Fruit fly (Drosophila melanogaster) whole organism, embryonic: ENCODE results near the gene Alms1a.

Experiments used
- Abd-B ChIP-seq: fragments of 200-800 bp; sonication (Bioruptor generic); optimal IDR thresholded peaks from 2 replicates; lab custom pipeline; 2018; ENCODE audit warnings: missing biosample characterization, mild to moderate bottlenecking, missing genetic modification characterization, moderate library complexity
- B-H1 ChIP-seq: fragments of 200-800 bp; sonication (Bioruptor generic); IDR thresholded peaks from 3 replicates; pipeline ENCODE4 v1.3.6; 2022; ENCODE audit warnings: missing biosample characterization, missing genetic modification characterization
- CG10147 ChIP-seq: fragments of 200-800 bp; sonication (Bioruptor generic); optimal IDR thresholded peaks from 2 replicates; lab custom pipeline; 2019; ENCODE audit warnings: missing biosample characterization, mild to moderate bottlenecking, missing genetic modification characterization, moderate library complexity
- CG10209 ChIP-seq: fragments of 200-800 bp; sonication (Bioruptor generic); optimal IDR thresholded peaks from 3 replicates; lab custom pipeline; 2017; ENCODE audit warnings: missing biosample characterization, mild to moderate bottlenecking, missing genetic modification characterization, missing genetic modification reagents
- CG10565 ChIP-seq: fragments of 200-800 bp; sonication (Bioruptor generic); optimal IDR thresholded peaks from 3 replicates; lab custom pipeline; 2016; ENCODE audit warnings: missing biosample characterization, mild to moderate bottlenecking, missing genetic modification characterization
- CG11398 ChIP-seq: fragments of 200-800 bp; sonication (Bioruptor generic); optimal IDR thresholded peaks from 2 replicates; lab custom pipeline; 2016; ENCODE audit warnings: missing biosample characterization, missing genetic modification characterization
- CG12236 ChIP-seq: fragments of 200-800 bp; sonication (Bioruptor generic); optimal IDR thresholded peaks from 2 replicates; lab custom pipeline; 2016; ENCODE audit warnings: missing biosample characterization, missing genetic modification characterization
- CG12391 ChIP-seq: fragments of 200-800 bp; sonication (Bioruptor generic); optimal IDR thresholded peaks from 3 replicates; lab custom pipeline; 2018; ENCODE audit warnings: missing biosample characterization, mild to moderate bottlenecking, missing genetic modification characterization, moderate library complexity
- CG13123 ChIP-seq: fragments of 200-800 bp; sonication (Bioruptor generic); optimal IDR thresholded peaks from 2 replicates; lab custom pipeline; 2016; ENCODE audit warnings: missing biosample characterization, missing genetic modification characterization
- CG13624 ChIP-seq: fragments of 200-800 bp; sonication (Bioruptor generic); optimal IDR thresholded peaks from 2 replicates; lab custom pipeline; 2016; ENCODE audit warnings: missing biosample characterization, missing genetic modification characterization
- CG14014 ChIP-seq: fragments of 200-800 bp; sonication (Bioruptor generic); IDR thresholded peaks from 2 replicates; pipeline ENCODE4 v1.3.6; 2022; ENCODE audit warnings: missing biosample characterization, missing genetic modification characterization
- CG17328 ChIP-seq: fragments of 200-800 bp; sonication (Bioruptor generic); IDR thresholded peaks from 2 replicates; pipeline ENCODE4 v1.3.6; 2022; ENCODE audit warnings: missing biosample characterization, missing genetic modification characterization
- CG17612 ChIP-seq: fragments of 200-800 bp; sonication (Bioruptor generic); IDR thresholded peaks from 2 replicates; pipeline ENCODE4 v1.3.6; 2022; ENCODE audit warnings: missing biosample characterization, missing genetic modification characterization
- CG1832 ChIP-seq: fragments of 200-800 bp; sonication (Bioruptor generic); optimal IDR thresholded peaks from 2 replicates; lab custom pipeline; 2017; ENCODE audit warnings: missing biosample characterization, mild to moderate bottlenecking, missing genetic modification characterization, inconsistent platforms
- CG2875 ChIP-seq: fragments of 200-800 bp; sonication (Bioruptor generic); optimal IDR thresholded peaks from 2 replicates; lab custom pipeline; 2017; ENCODE audit warnings: missing biosample characterization, mild to moderate bottlenecking, missing genetic modification characterization, missing genetic modification reagents
- CG30403 ChIP-seq: fragments of 200-800 bp; sonication (Bioruptor generic); optimal IDR thresholded peaks from 3 replicates; lab custom pipeline; 2016; ENCODE audit warnings: missing biosample characterization, missing genetic modification characterization
- CG31224 ChIP-seq: fragments of 200-800 bp; sonication (Bioruptor generic); IDR thresholded peaks from 2 replicates; pipeline ENCODE4 v1.3.6; 2022; ENCODE audit warnings: missing biosample characterization, missing genetic modification characterization
- CG3995 ChIP-seq: fragments of 200-800 bp; sonication (Bioruptor generic); optimal IDR thresholded peaks from 3 replicates; lab custom pipeline; 2016; ENCODE audit warnings: missing biosample characterization, missing genetic modification characterization
- CG5953 ChIP-seq: fragments of 200-800 bp; sonication (Bioruptor generic); IDR thresholded peaks from 2 replicates; pipeline ENCODE4 v1.3.6; 2022; ENCODE audit warnings: missing biosample characterization, missing genetic modification characterization
- CG6272 ChIP-seq: fragments of 200-800 bp; sonication (Bioruptor generic); IDR thresholded peaks from 2 replicates; pipeline ENCODE4 v1.3.6; 2022; ENCODE audit warnings: missing biosample characterization, missing genetic modification characterization
- CG7271 ChIP-seq: fragments of 200-800 bp; sonication (Bioruptor generic); optimal IDR thresholded peaks from 2 replicates; lab custom pipeline; 2018; ENCODE audit warnings: missing biosample characterization, mild to moderate bottlenecking, missing genetic modification characterization, moderate library complexity
- CG7987 ChIP-seq: fragments of 200-800 bp; sonication (Bioruptor generic); optimal IDR thresholded peaks from 2 replicates; lab custom pipeline; 2018; ENCODE audit warnings: missing biosample characterization, mild to moderate bottlenecking, missing genetic modification characterization, moderate library complexity
- CG8478 ChIP-seq: fragments of >200 bp; optimal IDR thresholded peaks from 2 replicates; lab custom pipeline; 2018
- CG9215 ChIP-seq: fragments of 200-800 bp; sonication (Bioruptor generic); IDR thresholded peaks from 2 replicates; pipeline ENCODE4 v1.3.6; 2022; ENCODE audit warnings: missing biosample characterization, missing genetic modification characterization
- CG9817 ChIP-seq: fragments of 200-800 bp; sonication (Bioruptor generic); optimal IDR thresholded peaks from 2 replicates; lab custom pipeline; 2018; ENCODE audit warnings: missing biosample characterization, mild to moderate bottlenecking, missing genetic modification characterization, moderate library complexity
- Dfd ChIP-seq, 2 experiments: fragments of >200 bp; optimal IDR thresholded peaks; 2 replicates each; lab custom pipeline; 2017; ENCODE audit warnings: missing biosample characterization in 2 of 2, missing genetic modification characterization in 2 of 2
- E2f1 ChIP-seq: fragments of 200-800 bp; sonication (Bioruptor generic); IDR thresholded peaks from 2 replicates; pipeline ENCODE4 v1.3.6; 2022; ENCODE audit warnings: missing biosample characterization, missing genetic modification characterization
- Fer3 ChIP-seq: fragments of 200-800 bp; sonication (Bioruptor generic); optimal IDR thresholded peaks from 2 replicates; lab custom pipeline; 2018; ENCODE audit warnings: missing biosample characterization, mild to moderate bottlenecking, missing genetic modification characterization, moderate library complexity
- HmgD ChIP-seq: fragments of 200-800 bp; sonication (Bioruptor generic); optimal IDR thresholded peaks from 3 replicates; lab custom pipeline; 2016; ENCODE audit warnings: missing biosample characterization, missing genetic modification characterization
- NFAT ChIP-seq: fragments of 200-800 bp; sonication (Bioruptor generic); IDR thresholded peaks from 2 replicates; pipeline ENCODE4 v1.3.6; 2022; ENCODE audit warnings: missing biosample characterization, missing genetic modification characterization
- NK7.1 ChIP-seq: fragments of 200-800 bp; sonication (Bioruptor generic); optimal IDR thresholded peaks from 3 replicates; lab custom pipeline; 2016; ENCODE audit warnings: missing biosample characterization, missing genetic modification characterization
- Stat92E ChIP-seq, 3 experiments: fragments of >200 bp in 2 of 3; fragments of 200-800 bp in 1 of 3; sonication (Bioruptor generic) in 1 of 3; optimal IDR thresholded peaks; 2 replicates each; lab custom pipeline; 2017 to 2019; ENCODE audit warnings: missing biosample characterization in 3 of 3, missing genetic modification characterization in 3 of 3, mild to moderate bottlenecking in 1 of 3, moderate library complexity in 1 of 3
- Xrp1 ChIP-seq: fragments of 200-800 bp; sonication (Bioruptor generic); IDR thresholded peaks from 2 replicates; pipeline ENCODE4 v1.3.6; 2022; ENCODE audit warnings: missing biosample characterization, missing genetic modification characterization
- ato ChIP-seq: fragments of 200-800 bp; sonication (Bioruptor generic); IDR thresholded peaks from 2 replicates; pipeline ENCODE4 v1.3.6; 2022; ENCODE audit warnings: missing biosample characterization, missing genetic modification characterization; ENCODE audit not compliant: partially characterized antibody
- cg ChIP-seq: fragments of 200-800 bp; sonication (Bioruptor generic); optimal IDR thresholded peaks from 3 replicates; lab custom pipeline; 2019; ENCODE audit warnings: missing biosample characterization, mild to moderate bottlenecking, missing genetic modification characterization, moderate library complexity
- chm ChIP-seq: fragments of 200-800 bp; sonication (Bioruptor generic); IDR thresholded peaks from 2 replicates; pipeline ENCODE4 v1.3.6; 2022; ENCODE audit warnings: missing biosample characterization, missing genetic modification characterization
- cwo ChIP-seq: fragments of 200-800 bp; sonication (Bioruptor generic); optimal IDR thresholded peaks from 3 replicates; lab custom pipeline; 2017; ENCODE audit warnings: missing biosample characterization, missing genetic modification characterization, mild to moderate bottlenecking, moderate library complexity, missing genetic modification reagents
- ems ChIP-seq: fragments of 200-800 bp; sonication (Bioruptor generic); optimal IDR thresholded peaks from 3 replicates; lab custom pipeline; 2016; ENCODE audit warnings: missing biosample characterization, missing genetic modification characterization
- fd3F ChIP-seq: fragments of 200-800 bp; sonication (Bioruptor generic); optimal IDR thresholded peaks from 2 replicates; lab custom pipeline; 2018; ENCODE audit warnings: missing biosample characterization, mild to moderate bottlenecking, missing genetic modification characterization, moderate library complexity
- gcm2 ChIP-seq: fragments of 200-800 bp; sonication (Bioruptor generic); optimal IDR thresholded peaks from 2 replicates; lab custom pipeline; 2016; ENCODE audit warnings: missing biosample characterization, missing genetic modification characterization
- jigr1 ChIP-seq: fragments of 200-800 bp; sonication (Bioruptor generic); IDR thresholded peaks from 3 replicates; pipeline ENCODE4 v1.3.6; 2022; ENCODE audit warnings: missing biosample characterization, missing genetic modification characterization
- knrl ChIP-seq: fragments of 200-800 bp; sonication (Bioruptor generic); IDR thresholded peaks from 3 replicates; pipeline ENCODE4 v1.3.6; 2022; ENCODE audit warnings: missing biosample characterization, missing genetic modification characterization; ENCODE audit not compliant: partially characterized antibody
- maf-S ChIP-seq: fragments of 200-800 bp; sonication (Bioruptor generic); optimal IDR thresholded peaks from 2 replicates; lab custom pipeline; 2016; ENCODE audit warnings: missing biosample characterization, missing genetic modification characterization
- nerfin-1 ChIP-seq: fragments of 200-800 bp; sonication (Bioruptor generic); optimal IDR thresholded peaks from 3 replicates; lab custom pipeline; 2019; ENCODE audit warnings: missing biosample characterization, mild to moderate bottlenecking, missing genetic modification characterization, moderate library complexity
- prd ChIP-seq, 3 experiments: fragments of >200 bp in 2 of 3; fragments of 200-800 bp in 1 of 3; sonication (Bioruptor generic) in 1 of 3; optimal IDR thresholded peaks in 2 of 3; IDR thresholded peaks in 1 of 3; 2 replicates in 2 of 3; 3 replicates in 1 of 3; pipeline versions ENCODE4 v1.3.6 to Lab custom; 2017 to 2022; ENCODE audit warnings: missing biosample characterization in 1 of 3, missing genetic modification characterization in 1 of 3
- stc ChIP-seq: fragments of 200-800 bp; sonication (Bioruptor generic); IDR thresholded peaks from 2 replicates; pipeline ENCODE4 v1.3.6; 2022; ENCODE audit warnings: missing biosample characterization, missing genetic modification characterization
- tio ChIP-seq: fragments of 200-800 bp; sonication (Bioruptor generic); optimal IDR thresholded peaks from 2 replicates; lab custom pipeline; 2017; ENCODE audit warnings: missing biosample characterization, missing genetic modification characterization, inconsistent platforms
- toy ChIP-seq: fragments of 200-800 bp; sonication (Bioruptor generic); IDR thresholded peaks from 2 replicates; pipeline ENCODE4 v1.3.6; 2022; ENCODE audit warnings: missing biosample characterization, missing genetic modification characterization
- vvl ChIP-seq: fragments of 200-800 bp; sonication (Bioruptor generic); IDR thresholded peaks from 2 replicates; pipeline ENCODE4 v1.3.6; 2022; ENCODE audit warnings: missing biosample characterization, missing genetic modification characterization
- yki ChIP-seq: fragments of >200 bp; optimal IDR thresholded peaks from 3 replicates; lab custom pipeline; 2018

Gene Alms1a

dm6 chrX:4679813-4680381, 44.1 kb upstream of the Alms1a start (continued):
- TF ChIP-seq ems (GFP tag; lab: Kevin White, UChicago) (peak; percentile 48), fd3F (peak; percentile 36), stc (GFP tag; lab: Robert Waterston, UW) (0 out of 2 replicates have a peak, but pooled peaks have one; percentile 36), tio (GFP tag; lab: Kevin White, UChicago) (peak; percentile 67), CG17328 (GFP tag; lab: Robert Waterston, UW) (peak; percentile 69), CG17612 (no peak), CG13624 (GFP tag; lab: Kevin White, UChicago) (peak; percentile 2), CG12236 (GFP tag; lab: Kevin White, UChicago) (peak; percentile 29), Xrp1 (GFP tag; lab: Robert Waterston, UW) (peak; percentile 69), CG11398 (GFP tag; lab: Kevin White, UChicago) (peak; percentile 32), CG7987 (GFP tag; lab: Kevin White, UChicago) (no peak), HmgD (GFP tag; lab: Kevin White, UChicago) (no peak), knrl (GFP tag; lab: Robert Waterston, UW) (no peak), yki (lab: Kevin White, UChicago) (no peak), Fer3 (tag; lab: Kevin White, UChicago) (peak; percentile 57), CG12391 (tag; lab: Kevin White, UChicago) (peak; percentile 67), chm (no peak), Stat92E (GFP tag; optimal IDR thresholded peaks at IDR 0.05; lab: Kevin White, UChicago) (no peak), maf-S (GFP tag; lab: Kevin White, UChicago) (peak; percentile 49), gcm2 (peak; percentile 16), CG30403 (GFP tag; lab: Kevin White, UChicago) (peak; percentile 76), CG9215 (GFP tag; lab: Robert Waterston, UW) (no peak), B-H1 (peak; percentile 57; the same call in 2 of the 3 replicates), CG5953 (GFP tag; lab: Robert Waterston, UW) (no peak), CG10565 (GFP tag; lab: Kevin White, UChicago) (no peak), CG10147 (GFP tag; lab: Kevin White, UChicago) (peak; percentile 44), nerfin-1 (tag; lab: Kevin White, UChicago) (peak; percentile 33), CG8478 (no peak), toy (GFP tag; lab: Robert Waterston, UW) (no peak), jigr1 (GFP tag; lab: Robert Waterston, UW) (no peak), CG6272 (no peak), cwo (GFP tag; lab: Kevin White, UChicago) (peak; percentile 24), CG13123 (GFP tag; lab: Kevin White, UChicago) (no peak), CG3995 (no peak), Dfd (GFP tag; optimal IDR thresholded peaks at IDR 0.05; lab: Kevin White, UChicago) (no peak), CG2875 (GFP tag; lab: Kevin White, UChicago) (no peak), cg (GFP tag; lab: Kevin White, UChicago) (no peak), CG9817 (tag; lab: Kevin White, UChicago) (peak; percentile 26), vvl (GFP tag; lab: Robert Waterston, UW) (peak; percentile 64), prd (optimal IDR thresholded peaks at IDR 0.05; lab: Kevin White, UChicago) (no peak), prd (GFP tag; IDR thresholded peaks at IDR 0.05; lab: Robert Waterston, UW) (peak; percentile 69; the same call in 2 of the 3 replicates), NK7.1 (GFP tag; lab: Kevin White, UChicago) (no peak), CG10209 (GFP tag; lab: Kevin White, UChicago) (peak; percentile 51), CG31224 (GFP tag; lab: Robert Waterston, UW) (peak; percentile 27; the same call in 1 of the 2 replicates), Abd-B (GFP tag; lab: Kevin White, UChicago) (peak; percentile 16), ato (no peak), CG14014 (GFP tag; lab: Robert Waterston, UW) (peak; percentile 8; the same call in 1 of the 2 replicates), NFAT (GFP tag; lab: Robert Waterston, UW) (no peak), E2f1 (GFP tag; lab: Robert Waterston, UW) (peak; percentile 38; the same call in 1 of the 2 replicates), CG7271 (tag; lab: Kevin White, UChicago) (no peak), CG1832 (GFP tag; lab: Kevin White, UChicago) (no peak)
